Worm (Caenorhabditis elegans): ENCODE measurements around the gene sto-3.

ce11 chrX:11640463-11640995, 18.6 kb upstream of the sto-3 start:
- TF ChIP-seq him-1 (tag; optimal IDR thresholded peaks at IDR 0.05) (no peak), dao-5 (tag; optimal IDR thresholded peaks at IDR 0.05) (no peak)

All from whole organism, L4/young adult.